Worm (Caenorhabditis elegans) whole organism, early embryonic: Measurements from ENCODE around the gene C56C10.7.

Experiments
- aly-1 ChIP-seq: sonication (generic microtip); optimal IDR thresholded peaks from 2 replicates; lab custom pipeline; 2016; ENCODE audit warnings: missing genetic modification characterization, missing compliant biosample characterization
- ama-1 ChIP-seq: fragments of 150-350 bp; optimal IDR thresholded peaks from 2 replicates; lab custom pipeline; 2014
- ceh-36 ChIP-seq: sonication (generic microtip); optimal IDR thresholded peaks from 2 replicates; lab custom pipeline; 2016; ENCODE audit warnings: missing genetic modification characterization, inconsistent platforms, missing compliant biosample characterization
- hmbx-1 ChIP-seq: sonication (generic microtip); optimal IDR thresholded peaks from 2 replicates; lab custom pipeline; 2016; ENCODE audit warnings: mild to moderate bottlenecking, missing genetic modification characterization, missing compliant biosample characterization
- hmg-4 ChIP-seq: fragments of 200-800 bp; sonication (Bioruptor generic); optimal IDR thresholded peaks from 2 replicates; lab custom pipeline; 2018; ENCODE audit warnings: mild to moderate bottlenecking, missing genetic modification characterization, missing compliant biosample characterization
- hnd-1 ChIP-seq: sonication (generic microtip); optimal IDR thresholded peaks from 2 replicates; lab custom pipeline; 2016; ENCODE audit warnings: missing genetic modification characterization, missing compliant biosample characterization
- pes-1 ChIP-seq: fragments of 200-800 bp; sonication (Bioruptor generic); IDR thresholded peaks from 2 replicates; pipeline ENCODE4 v1.3.6; 2022; ENCODE audit warnings: missing genetic modification reagents, missing genetic modification characterization, missing compliant biosample characterization
- tra-4 ChIP-seq: sonication (generic microtip); optimal IDR thresholded peaks from 2 replicates; lab custom pipeline; 2017; ENCODE audit warnings: missing genetic modification characterization, missing compliant biosample characterization

DNA sequence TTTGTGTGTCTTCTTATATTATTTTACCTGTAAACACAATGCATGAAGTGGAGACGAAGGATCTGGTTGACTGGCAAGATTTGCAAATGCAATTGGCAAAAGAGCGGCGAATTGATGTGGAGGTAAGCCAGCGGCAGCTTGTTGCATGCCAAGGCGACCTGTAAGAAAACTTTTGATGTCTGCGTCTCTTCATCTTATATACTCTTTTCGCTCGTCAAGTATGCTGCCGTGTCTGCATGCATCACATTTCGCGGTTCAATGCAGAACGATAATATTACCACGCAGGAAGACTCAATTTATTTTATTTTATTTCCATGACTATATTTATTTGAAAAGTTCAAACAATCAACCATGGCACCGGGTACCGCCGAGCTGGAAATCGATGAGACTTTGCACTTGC lies 13.6 kb upstream of the C56C10.7 start, which contains the start of gene vps-33.2:
- TF ChIP-seq tra-4 (no peak), hmbx-1 (tag; lab: Kevin White, UChicago) (no peak), pes-1 (GFP tag; lab: Robert Waterston, UW) (no peak), hmg-4 (no peak), ama-1 (lab: Kevin White, UChicago) (no peak), ceh-36 (tag; lab: Kevin White, UChicago) (no peak), aly-1 (tag; lab: Kevin White, UChicago) (no peak), hnd-1 (tag; lab: Kevin White, UChicago) (no peak)
